Worm (Caenorhabditis elegans): Measurements from ENCODE around the gene delm-1.

DNA sequence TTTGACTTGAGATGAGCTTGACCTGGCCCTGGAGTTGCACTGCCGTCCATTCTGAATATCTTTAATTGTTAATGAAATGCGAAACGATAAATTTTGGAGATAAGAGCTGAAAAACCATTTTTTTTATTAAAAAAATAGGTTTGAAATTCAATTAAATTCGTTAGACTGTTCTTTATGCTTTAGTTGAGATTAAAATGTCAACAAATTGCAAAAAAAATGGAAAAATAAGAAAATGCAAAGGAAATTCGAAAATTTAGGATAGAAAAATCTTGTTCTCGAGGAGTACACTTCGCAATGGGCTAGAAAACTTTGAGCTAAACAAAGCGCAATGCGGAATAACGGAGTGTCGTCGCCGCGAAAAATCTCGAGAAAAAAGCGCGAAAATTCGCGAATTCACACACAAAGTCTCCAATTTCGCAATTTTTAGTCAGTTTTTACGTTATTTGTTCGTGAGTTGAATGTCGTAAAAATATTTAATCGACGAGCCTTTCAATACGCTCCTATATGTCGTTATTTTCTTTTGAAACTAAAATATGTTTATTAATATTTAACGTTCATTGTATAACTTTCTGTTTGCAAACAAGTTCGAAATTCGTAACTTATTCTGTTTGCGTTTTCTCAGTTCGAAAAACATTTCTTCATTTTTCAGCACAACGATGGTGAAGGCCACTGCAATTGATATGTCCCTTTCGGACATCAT lies 11.7 kb upstream of the delm-1 start, which contains the start of the genes rpb-12 and aly-2:
- TF ChIP-seq cog-1 (tag; optimal IDR thresholded peaks at IDR 0.05) = no peak
- no peak for TF ChIP-seq klf-2 (GFP tag; conservative IDR thresholded peaks at IDR 0.05)
- no peak for TF ChIP-seq flt-1 (GFP tag; IDR thresholded peaks at IDR 0.05)
- no peak for TF ChIP-seq ref-1 (GFP tag; conservative IDR thresholded peaks at IDR 0.05)
- no peak for TF ChIP-seq ztf-29 (GFP tag; IDR thresholded peaks at IDR 0.05)
- no peak for TF ChIP-seq tab-1 (GFP tag; IDR thresholded peaks at IDR 0.05)
- TF ChIP-seq med-1 (GFP tag; optimal IDR thresholded peaks at IDR 0.05; ENCODE audit: insufficient read depth) = no peak
